Worm (Caenorhabditis elegans): Measurements from ENCODE around the gene dmsr-13.

dmsr-13 gene

ce11 chrV:6819812-6820211 lies at the start of gene dmsr-13:
TSS of gene dmsr-13 (minus strand) at chrV:6819912.
- TF ChIP-seq cebp-1 (GFP tag; IDR thresholded peaks at IDR 0.05) = no peak
- TF ChIP-seq cebp-1 (tag; optimal IDR thresholded peaks at IDR 0.05) = no peak
- TF ChIP-seq xnd-1 (tag; optimal IDR thresholded peaks at IDR 0.05) = no peak
- TF ChIP-seq attf-3 (GFP tag; conservative IDR thresholded peaks at IDR 0.05) = no peak
- TF ChIP-seq somi-1 (GFP tag; optimal IDR thresholded peaks at IDR 0.05) = no peak
- TF ChIP-seq ztf-6 (GFP tag; IDR thresholded peaks at IDR 0.05) = no peak
- no peak for TF ChIP-seq sea-2 (GFP tag; IDR thresholded peaks at IDR 0.05)
- no peak for TF ChIP-seq lsl-1 (GFP tag; optimal IDR thresholded peaks at IDR 0.05)
- TF ChIP-seq hlh-26 (GFP tag; conservative IDR thresholded peaks at IDR 0.05) = no peak
- no peak for TF ChIP-seq pha-4 (tag; optimal IDR thresholded peaks at IDR 0.05)
- no peak for TF ChIP-seq athp-1 (tag; optimal IDR thresholded peaks at IDR 0.05)
- TF ChIP-seq egrh-3 (GFP tag; IDR thresholded peaks at IDR 0.05) = no peak

- TF ChIP-seq bed-2 (GFP tag; IDR thresholded peaks at IDR 0.05) (no peak), die-1 (tag; optimal IDR thresholded peaks at IDR 0.05) (no peak), nfya-1 (tag; optimal IDR thresholded peaks at IDR 0.05; ENCODE audit: borderline replicate concordance, insufficient read depth) (no peak), ztf-28 (GFP tag; IDR thresholded peaks at IDR 0.05) (no peak), ceh-27 (GFP tag; optimal IDR thresholded peaks at IDR 0.05) (no peak), aptf-3 (GFP tag; IDR thresholded peaks at IDR 0.05) (no peak), ets-4 (GFP tag; optimal IDR thresholded peaks at IDR 0.05) (no peak), nhr-179 (tag; optimal IDR thresholded peaks at IDR 0.05) (no peak), attf-3 (GFP tag; conservative IDR thresholded peaks at IDR 0.05) (no peak), nhr-120 (GFP tag; IDR thresholded peaks at IDR 0.05) (no peak), F22D6.2 (tag; optimal IDR thresholded peaks at IDR 0.05) (no peak), ama-1 (optimal IDR thresholded peaks at IDR 0.05) (no peak), ama-1 (GFP tag; optimal IDR thresholded peaks at IDR 0.05) (no peak), cebp-1 (GFP tag; IDR thresholded peaks at IDR 0.05) (no peak), cebp-1 (tag; optimal IDR thresholded peaks at IDR 0.05) (no peak), snpc-4 (GFP tag; optimal IDR thresholded peaks at IDR 0.05) (no peak), snpc-4 (tag; optimal IDR thresholded peaks at IDR 0.05) (no peak), Y79H2A.3 (GFP tag; conservative IDR thresholded peaks at IDR 0.05) (no peak), mel-28 (tag; optimal IDR thresholded peaks at IDR 0.05; ENCODE audit: borderline replicate concordance) (no peak), unc-62 (GFP tag; optimal IDR thresholded peaks at IDR 0.05) (no peak), sea-2 (GFP tag; IDR thresholded peaks at IDR 0.05) (no peak), ekl-4 (GFP tag; IDR thresholded peaks at IDR 0.05) (no peak)
Measured at ce11 chrV:6854711-6855110, 35.0 kb upstream of the dmsr-13 start, which contains the start of gene gpa-10. TSS of gene gpa-10 (minus strand) at chrV:6854811.

ce11 chrV:6846507-6846906 lies 26.8 kb upstream of the dmsr-13 start, which contains the start of gene lgc-54:
TSS of gene lgc-54 (minus strand) at chrV:6846607.
- TF ChIP-seq T07F8.4 (tag; optimal IDR thresholded peaks at IDR 0.05) (no peak), B0336.3 (GFP tag; IDR thresholded peaks at IDR 0.05) (no peak), rpc-1 (optimal IDR thresholded peaks at IDR 0.05) (no peak), rpc-1 (tag; optimal IDR thresholded peaks at IDR 0.05) (no peak), ztf-3 (GFP tag; optimal IDR thresholded peaks at IDR 0.05) (no peak), Y79H2A.3 (GFP tag; conservative IDR thresholded peaks at IDR 0.05) (no peak), ekl-4 (GFP tag; IDR thresholded peaks at IDR 0.05) (no peak), let-607 (tag; optimal IDR thresholded peaks at IDR 0.05) (no peak), nhr-90 (tag; optimal IDR thresholded peaks at IDR 0.05) (no peak), hmg-20 (GFP tag; IDR thresholded peaks at IDR 0.05) (no peak), Y53F4B.3 (GFP tag; IDR thresholded peaks at IDR 0.05) (no peak), zim-3 (tag; optimal IDR thresholded peaks at IDR 0.05) (no peak), F57C9.4 (tag; optimal IDR thresholded peaks at IDR 0.05) (no peak), unc-62 (GFP tag; optimal IDR thresholded peaks at IDR 0.05) (no peak), unc-130 (GFP tag; optimal IDR thresholded peaks at IDR 0.05) (no peak)
